Fruit fly (Drosophila melanogaster) whole organism, embryonic: ENCODE measurements around the gene Fdh.

ENCODE experiments used
- Abd-B ChIP-seq: fragments of 200-800 bp; sonication (Bioruptor generic); optimal IDR thresholded peaks from 2 replicates; lab custom pipeline; 2018; ENCODE audit warnings: missing biosample characterization, mild to moderate bottlenecking, missing genetic modification characterization, moderate library complexity
- C15 ChIP-seq: fragments of 200-800 bp; sonication (Bioruptor generic); IDR thresholded peaks from 3 replicates; pipeline ENCODE4 v1.3.6; 2022; ENCODE audit warnings: missing biosample characterization, missing genetic modification characterization
- CG10959 ChIP-seq: fragments of 200-800 bp; sonication (Bioruptor generic); IDR thresholded peaks from 2 replicates; pipeline ENCODE4 v1.3.6; 2022; ENCODE audit warnings: missing biosample characterization, missing genetic modification characterization
- CG1529 ChIP-seq: fragments of 200-800 bp; sonication (Bioruptor generic); optimal IDR thresholded peaks from 3 replicates; lab custom pipeline; 2018; ENCODE audit warnings: missing biosample characterization, missing genetic modification characterization
- CG18619 ChIP-seq: fragments of 200-800 bp; sonication (Bioruptor generic); optimal IDR thresholded peaks from 3 replicates; lab custom pipeline; 2017; ENCODE audit warnings: missing biosample characterization, mild to moderate bottlenecking, missing genetic modification characterization
- Mad ChIP-seq: fragments of 200-800 bp; sonication (Bioruptor generic); optimal IDR thresholded peaks from 2 replicates; lab custom pipeline; 2016; ENCODE audit warnings: missing biosample characterization, missing genetic modification characterization
- Nf-YC ChIP-seq: fragments of 200-800 bp; optimal IDR thresholded peaks from 3 replicates; lab custom pipeline; 2019; ENCODE audit warnings: missing biosample characterization, mild to moderate bottlenecking, missing genetic modification characterization, moderate library complexity
- bigmax ChIP-seq: fragments of 200-800 bp; sonication (Bioruptor generic); optimal IDR thresholded peaks from 2 replicates; lab custom pipeline; 2018; ENCODE audit warnings: missing biosample characterization, mild to moderate bottlenecking, missing genetic modification characterization
- fd64A ChIP-seq: fragments of 200-800 bp; sonication (Bioruptor generic); optimal IDR thresholded peaks from 3 replicates; lab custom pipeline; 2018; ENCODE audit warnings: missing biosample characterization, mild to moderate bottlenecking, missing genetic modification characterization
- oc ChIP-seq: fragments of 200-800 bp; sonication (Bioruptor generic); optimal IDR thresholded peaks from 2 replicates; lab custom pipeline; 2018; ENCODE audit warnings: missing biosample characterization, mild to moderate bottlenecking, missing genetic modification characterization, moderate library complexity
- psq ChIP-seq: fragments of 200-800 bp; sonication (Bioruptor generic); optimal IDR thresholded peaks from 2 replicates; lab custom pipeline; 2017; ENCODE audit warnings: missing biosample characterization, missing genetic modification characterization
- usp ChIP-seq: fragments of >200 bp; optimal IDR thresholded peaks from 2 replicates; lab custom pipeline; 2017; ENCODE audit warnings: missing biosample characterization, missing genetic modification characterization

- TF ChIP-seq CG1529, result no peak
- TF ChIP-seq oc (tag; lab: Kevin White, UChicago), result no peak
- peak; percentile 9; the same call in 1 of the 2 replicates for TF ChIP-seq CG10959 (GFP tag; lab: Robert Waterston, UW)
- TF ChIP-seq Nf-YC, result no peak
- TF ChIP-seq usp (GFP tag; lab: Kevin White, UChicago), result no peak
- TF ChIP-seq C15, result no peak
- TF ChIP-seq fd64A, result no peak
- TF ChIP-seq CG18619 (GFP tag; lab: Kevin White, UChicago), result no peak
- peak; percentile 8 for TF ChIP-seq Abd-B (GFP tag; lab: Kevin White, UChicago)
- no peak for TF ChIP-seq Mad
- TF ChIP-seq bigmax (GFP tag; lab: Kevin White, UChicago), result no peak
- TF ChIP-seq psq (GFP tag; lab: Kevin White, UChicago), result no peak
Observed at dm6 chr3R:10832526-10833165, 39.5 kb downstream of the Fdh start.
